Worm (Caenorhabditis elegans): ENCODE results near the gene trm-1.

DNA sequence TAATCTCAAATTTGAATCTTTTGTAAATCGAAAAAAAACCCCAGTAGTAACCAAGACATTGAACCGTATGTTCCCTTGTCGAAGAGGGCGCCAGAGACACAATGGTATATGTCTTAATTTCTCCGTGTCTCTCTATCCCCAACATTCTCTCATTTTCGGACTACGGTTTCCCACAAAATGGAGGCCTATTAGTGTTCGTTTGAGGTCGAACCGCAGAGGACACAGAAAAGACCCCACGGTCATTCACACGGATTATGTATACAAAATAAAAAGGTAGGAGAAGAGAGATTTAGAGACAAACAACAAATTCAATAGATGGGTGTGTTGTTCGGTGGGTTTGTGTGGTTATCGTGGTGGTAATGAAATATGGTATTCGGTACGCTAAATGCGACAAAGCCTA lies 34.4 kb downstream of the trm-1 start:
- TF ChIP-seq dao-5 (tag; optimal IDR thresholded peaks at IDR 0.05) (no peak), W03F9.2 (tag; optimal IDR thresholded peaks at IDR 0.05) (no peak), him-1 (tag; optimal IDR thresholded peaks at IDR 0.05) (no peak)

Measured in whole organism, L4/young adult.